Fruit fly (Drosophila melanogaster) ovary, adult (tissue): Measurements from ENCODE around the gene Ge-1.

ENCODE experiments used
- CG17801 ChIP-seq: fragments of 200-800 bp; optimal IDR thresholded peaks from 2 replicates; lab custom pipeline; 2019; ENCODE audit warnings: missing biosample characterization, mild to moderate bottlenecking, missing genetic modification characterization, moderate library complexity; ENCODE audit not compliant: partially characterized antibody

Ge-1 gene

DNA sequence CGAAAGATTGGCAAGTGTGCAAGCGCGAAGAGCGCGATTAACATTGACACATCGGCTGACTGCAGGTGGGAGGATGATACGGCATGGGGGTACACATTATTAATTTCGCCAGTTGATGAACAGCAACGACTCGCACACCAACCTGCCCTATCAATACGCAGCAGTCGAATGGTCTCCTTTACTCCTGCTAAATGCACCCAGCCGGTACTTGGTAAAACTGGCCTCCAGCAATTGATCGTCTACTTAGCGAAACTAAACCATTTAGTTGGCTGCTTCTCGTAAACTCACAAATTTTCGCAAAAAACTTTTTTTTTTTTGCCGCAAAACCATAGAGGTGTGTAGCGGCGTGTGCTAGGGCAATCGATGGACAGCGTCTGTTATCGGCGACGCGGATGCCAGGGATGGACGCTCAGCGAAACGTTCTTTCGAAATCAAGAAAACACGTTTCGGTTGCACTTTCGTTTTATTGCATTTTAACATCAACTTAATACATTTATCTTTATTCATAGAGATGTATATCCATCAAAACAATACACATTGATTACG is at the start of gene Ge-1:
Ge-1 (minus strand) TSS at position 373 of the 546 bp plus-strand sequence.
- TF ChIP-seq CG17801 (GFP tag; lab: Kevin White, UChicago): peak; percentile 40

DNA sequence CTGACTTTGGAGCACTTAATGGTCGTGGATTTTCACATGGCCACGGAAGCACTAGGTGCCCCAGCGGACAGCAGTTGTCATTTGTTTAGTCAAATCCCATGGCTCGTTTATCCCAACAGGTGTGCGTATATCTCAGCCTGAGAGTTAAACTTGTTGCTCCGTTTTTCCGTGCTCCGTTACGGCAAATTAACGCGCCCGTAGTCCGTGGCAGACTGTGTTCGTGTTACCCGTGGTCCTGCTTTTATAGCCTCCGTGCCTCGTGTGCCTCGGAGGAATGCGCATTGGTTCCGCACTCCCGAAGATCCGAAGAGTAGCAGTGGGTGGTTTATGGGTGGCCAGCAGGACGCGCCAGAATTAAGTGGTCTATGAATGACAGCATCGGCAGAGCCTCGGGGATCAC is 48.3 kb upstream of the Ge-1 start, which contains the start of gene Gyc32E:
Gyc32E (minus strand) TSS at position 133 of the 400 bp plus-strand sequence.
- TF ChIP-seq CG17801 (GFP tag; lab: Kevin White, UChicago): no peak

DNA sequence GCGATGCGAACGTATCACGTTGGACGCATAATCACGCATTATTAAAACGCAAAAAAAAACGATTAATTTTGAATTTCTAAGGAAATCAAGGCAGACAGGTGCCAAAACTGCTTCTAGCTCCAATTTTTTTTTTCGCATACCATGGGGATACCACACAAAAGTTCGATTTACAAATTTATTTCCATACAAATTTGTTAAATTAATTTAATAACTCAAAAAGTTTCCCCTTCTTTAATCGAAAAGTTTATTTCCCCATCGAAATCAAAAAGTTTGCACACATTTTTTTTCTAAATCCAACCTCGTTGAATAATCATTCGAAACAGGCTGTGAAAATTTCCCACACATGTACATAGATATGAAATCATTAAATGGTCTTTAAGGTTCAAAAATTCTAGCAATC is 44.6 kb upstream of the Ge-1 start, which contains the start of gene CG31867:
CG31867 (minus strand) TSS at position 101 of the 400 bp plus-strand sequence.
- no peak for TF ChIP-seq CG17801 (GFP tag; lab: Kevin White, UChicago)

DNA sequence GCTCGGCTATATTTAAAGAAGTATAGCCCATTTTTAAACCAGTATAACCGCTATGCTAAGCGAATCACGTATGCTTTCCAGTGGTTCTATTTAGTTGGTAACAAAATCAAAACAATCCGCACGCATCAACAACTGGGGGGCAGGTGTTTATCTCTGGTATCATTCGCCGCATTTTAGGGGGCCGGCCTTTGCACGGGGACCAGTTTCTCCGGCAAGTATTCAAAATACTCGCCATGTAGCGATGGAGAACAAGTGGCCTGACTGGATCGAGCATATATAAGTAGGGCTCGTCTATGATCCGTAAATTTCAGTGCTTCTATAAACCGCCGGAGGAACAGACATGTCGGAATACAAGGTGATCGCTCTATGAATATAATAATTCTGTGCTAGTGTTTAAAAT is 35.4 kb upstream of the Ge-1 start, which contains the start of gene hgo:
hgo (plus strand) TSS at position 301 of the 400 bp plus-strand sequence.
- TF ChIP-seq CG17801 (GFP tag; lab: Kevin White, UChicago): no peak

DNA sequence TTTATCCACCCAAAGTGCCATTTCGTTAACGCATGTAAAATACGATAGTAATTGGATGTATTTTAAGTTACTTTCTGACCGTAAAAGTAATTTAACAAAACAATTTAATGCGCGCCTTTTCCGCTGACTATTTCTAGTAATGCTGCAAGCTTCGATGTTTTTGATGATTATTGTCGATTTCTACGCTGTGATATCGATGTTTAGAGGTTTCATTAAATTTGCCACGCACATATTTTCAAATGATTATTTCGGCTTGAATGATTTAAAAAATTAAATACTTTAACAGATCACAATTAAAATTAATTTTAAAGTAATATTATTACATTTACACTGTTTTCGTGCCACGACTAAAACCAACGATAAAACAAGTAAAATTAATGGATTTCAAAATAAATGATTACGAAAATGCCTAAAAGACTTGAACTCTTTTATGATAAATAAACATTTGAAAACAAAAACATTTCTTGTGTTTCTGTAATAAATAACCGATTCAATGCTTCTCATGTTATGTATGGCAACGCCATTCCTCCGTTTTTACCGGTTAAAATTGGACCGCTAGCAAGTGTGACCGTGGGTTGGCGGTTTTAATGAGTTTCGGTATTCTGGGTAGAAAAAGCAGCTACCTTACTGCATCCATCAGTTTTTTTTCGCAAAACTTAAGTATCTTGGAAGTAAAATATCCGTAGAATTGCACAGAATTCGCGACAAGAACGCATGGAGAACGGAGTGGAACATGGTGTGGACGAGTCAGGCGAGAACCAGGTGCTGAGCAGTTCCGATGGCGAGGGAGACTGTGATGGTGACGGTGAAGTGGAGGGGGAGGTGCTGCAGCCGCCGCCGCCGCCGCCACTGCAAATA is 29.7 kb upstream of the Ge-1 start, which contains the start of the genes RfC38 and CG4751:
RfC38 (minus strand) TSS at position 495 of the 858 bp plus-strand sequence.
CG4751 (plus strand) TSS at position 587 of the 858 bp plus-strand sequence.
- peak; percentile 1 for TF ChIP-seq CG17801 (GFP tag; lab: Kevin White, UChicago)

DNA sequence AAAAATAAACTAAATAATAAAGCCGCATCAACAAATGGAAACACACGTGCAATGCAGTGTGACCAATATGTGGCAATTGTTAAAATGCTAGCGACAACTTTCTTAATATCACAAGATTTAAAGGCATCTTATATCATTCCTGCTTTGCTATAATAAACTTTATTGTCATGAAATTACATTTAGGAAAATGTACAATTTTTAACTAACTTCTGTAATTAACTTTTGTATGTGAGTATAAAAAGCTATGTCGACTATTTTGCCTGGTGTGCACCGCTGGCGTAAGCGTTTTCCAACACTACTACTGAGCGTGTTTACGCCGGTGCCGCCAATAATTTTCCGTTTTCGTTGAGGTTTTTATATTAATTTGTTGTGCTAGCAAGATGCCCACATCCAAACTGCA is 22.8 kb upstream of the Ge-1 start, which contains the start of the genes Csl4 and Nup160:
Csl4 (minus strand) TSS at position 69 of the 400 bp plus-strand sequence.
Nup160 (plus strand) TSS at position 279 of the 400 bp plus-strand sequence.
- peak; percentile 82 for TF ChIP-seq CG17801 (GFP tag; lab: Kevin White, UChicago)

DNA sequence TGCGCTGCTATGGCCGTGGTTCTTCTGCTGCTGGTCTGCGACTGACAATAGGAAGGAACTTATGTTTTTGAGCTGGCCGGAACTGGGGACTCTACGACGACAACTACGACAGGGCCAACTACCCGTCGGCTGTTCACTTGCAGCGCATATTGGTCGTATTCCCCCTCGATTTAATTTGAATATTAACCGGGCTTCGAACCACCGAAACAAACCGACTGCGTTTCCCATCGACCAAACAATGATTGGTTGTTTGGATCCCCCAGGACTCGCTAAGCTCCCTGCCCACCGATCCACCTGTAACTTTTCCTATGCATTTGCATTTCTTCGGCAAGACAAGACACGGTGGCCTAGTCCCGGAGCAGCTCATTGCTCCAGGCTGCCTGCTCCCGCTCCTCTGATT is 20.9 kb upstream of the Ge-1 start, which contains the start of gene Dnaaf4:
Dnaaf4 (minus strand) TSS at position 101 of the 400 bp plus-strand sequence.
- TF ChIP-seq CG17801 (GFP tag; lab: Kevin White, UChicago): no peak

DNA sequence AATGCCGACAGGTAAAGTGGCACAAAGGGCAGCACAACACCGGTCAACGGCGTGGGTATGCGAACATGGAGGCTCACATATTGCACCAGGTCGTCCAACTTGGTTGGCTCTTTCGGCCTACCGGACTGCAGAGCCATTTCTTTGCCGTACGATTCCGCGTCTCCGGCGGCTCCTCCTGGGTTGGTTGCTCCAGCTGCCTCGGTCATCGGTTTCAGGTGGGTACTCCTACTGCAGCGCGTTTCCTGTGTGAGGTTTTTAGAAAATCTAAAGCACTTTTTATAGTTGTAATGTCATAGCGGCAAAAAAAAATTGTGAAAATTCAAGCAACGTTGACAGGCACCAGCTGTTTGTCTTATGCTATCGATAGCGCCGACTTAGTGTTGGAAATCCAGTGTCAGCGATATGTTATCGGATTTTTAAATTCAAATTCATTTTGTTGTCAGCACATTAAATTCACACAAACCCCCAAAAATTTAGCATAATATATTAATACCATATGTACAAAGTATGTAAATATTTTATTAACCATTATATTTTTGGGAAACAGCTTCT is 19.4 kb upstream of the Ge-1 start, which contains the start of gene CG6230:
CG6230 (minus strand) TSS at position 354 of the 552 bp plus-strand sequence.
- TF ChIP-seq CG17801 (GFP tag; lab: Kevin White, UChicago): no peak

DNA sequence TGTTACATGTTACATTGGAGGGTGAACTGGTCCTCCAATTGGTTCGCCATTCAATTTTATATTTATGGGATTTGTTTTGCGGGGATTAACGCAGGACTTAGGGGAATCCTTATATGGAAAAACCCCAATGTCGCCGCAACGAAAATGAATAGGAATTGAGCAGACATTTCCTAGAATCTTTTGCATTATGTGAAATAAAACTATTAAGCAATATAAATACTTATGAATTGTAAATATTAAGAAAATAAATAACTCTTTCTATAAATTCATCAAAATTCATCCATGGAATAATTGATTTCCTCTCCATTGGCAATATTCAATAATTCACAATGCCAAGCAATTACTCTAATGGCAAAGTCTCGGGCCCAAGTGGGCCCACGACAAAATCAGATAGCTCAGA is 13.0 kb upstream of the Ge-1 start, which contains the start of gene Gr32a:
Gr32a (plus strand) TSS at position 301 of the 400 bp plus-strand sequence.
- TF ChIP-seq CG17801 (GFP tag; lab: Kevin White, UChicago): no peak

DNA sequence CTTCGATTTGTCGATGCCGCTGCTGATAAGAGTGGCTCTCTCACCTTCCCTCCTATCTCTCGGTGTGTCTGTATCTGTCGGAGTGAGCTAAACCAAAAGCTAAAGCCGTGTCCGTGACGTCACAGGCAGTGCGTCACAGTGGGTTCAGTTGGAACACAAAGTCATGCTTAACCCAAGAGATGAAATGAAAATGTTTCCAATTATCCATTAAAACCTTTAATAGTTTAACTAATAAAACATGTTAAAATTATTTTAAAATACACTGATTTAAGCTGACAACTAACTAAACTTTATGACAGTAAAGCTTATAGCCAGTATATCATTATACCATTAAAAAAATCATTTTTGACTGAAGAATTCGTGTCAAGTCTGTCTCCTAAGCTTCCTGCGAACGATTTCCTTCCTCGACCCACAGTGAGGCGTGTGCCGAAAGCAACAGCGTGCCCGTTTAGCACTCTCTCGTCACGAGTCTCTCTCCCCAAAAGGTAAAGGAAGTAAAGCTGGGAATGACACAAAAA is 12.4 kb upstream of the Ge-1 start, which contains the start of gene Idua:
Idua (minus strand) TSS at position 51 of the 518 bp plus-strand sequence.
- peak; percentile 31 for TF ChIP-seq CG17801 (GFP tag; lab: Kevin White, UChicago)

DNA sequence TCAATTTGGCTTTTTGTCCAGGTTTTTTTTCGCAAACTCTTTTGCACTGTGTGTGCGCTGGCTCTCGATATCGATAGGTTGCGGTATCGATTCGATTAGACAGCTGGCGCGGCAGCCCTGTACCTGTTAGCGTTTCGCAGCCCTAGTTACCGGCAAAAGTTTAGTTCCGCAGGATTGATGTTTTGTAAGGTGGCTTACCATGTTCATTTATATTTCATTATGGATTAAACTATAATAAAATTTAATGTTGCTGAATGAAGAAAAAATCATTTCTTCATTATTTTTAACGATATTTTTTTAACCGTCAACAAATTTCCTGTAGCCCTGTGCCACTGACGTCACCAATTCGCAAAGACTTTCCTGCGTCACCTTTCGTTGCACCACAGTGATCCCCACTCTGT is 5.9 kb upstream of the Ge-1 start, which contains the start of gene Reps:
Reps (minus strand) TSS at position 84 of the 401 bp plus-strand sequence.
- TF ChIP-seq CG17801 (GFP tag; lab: Kevin White, UChicago): peak; percentile 94

DNA sequence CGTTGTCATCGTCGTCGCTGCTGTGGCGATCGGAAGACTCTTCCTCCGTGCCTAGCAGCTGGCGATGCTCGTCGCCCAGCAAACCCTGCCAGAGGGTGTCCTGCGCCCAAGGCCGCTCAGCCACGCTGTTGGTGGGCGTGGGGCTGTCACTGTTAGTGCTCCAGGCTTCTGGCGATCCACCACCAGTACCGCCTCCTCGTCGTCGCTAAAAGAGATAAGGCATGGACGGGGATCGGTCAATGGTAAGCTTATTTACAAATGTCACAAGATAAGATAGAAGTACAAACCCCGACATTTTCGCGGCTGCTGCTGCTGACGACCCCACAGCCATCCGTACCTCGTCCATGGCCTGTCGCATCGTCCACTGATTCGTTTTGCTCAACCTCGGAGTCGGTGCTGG is 4.6 kb upstream of the Ge-1 start:
- TF ChIP-seq CG17801 (GFP tag; lab: Kevin White, UChicago): no peak

DNA sequence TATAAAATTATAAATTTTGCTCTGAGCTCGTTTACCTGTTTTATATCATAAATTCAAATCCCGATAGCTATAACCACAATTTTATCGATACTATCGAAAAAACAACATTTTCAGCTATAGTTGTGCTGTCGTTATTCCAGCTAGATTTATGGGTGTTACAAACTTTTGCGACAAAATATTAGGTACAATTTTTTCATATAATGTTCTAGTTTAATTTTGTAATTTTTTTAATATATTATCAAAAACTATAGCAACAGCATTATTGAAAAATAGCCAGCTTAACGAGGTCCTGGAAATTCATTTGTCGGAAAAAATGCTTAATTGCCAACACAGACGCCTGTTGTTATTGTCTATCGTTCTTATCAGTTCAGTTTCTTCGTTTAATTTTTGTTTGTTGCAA is 9.6 kb downstream of the Ge-1 start, which contains the start of gene Wdr59:
Wdr59 (plus strand) TSS at position 334 of the 400 bp plus-strand sequence.
- peak; percentile 14 for TF ChIP-seq CG17801 (GFP tag; lab: Kevin White, UChicago)

DNA sequence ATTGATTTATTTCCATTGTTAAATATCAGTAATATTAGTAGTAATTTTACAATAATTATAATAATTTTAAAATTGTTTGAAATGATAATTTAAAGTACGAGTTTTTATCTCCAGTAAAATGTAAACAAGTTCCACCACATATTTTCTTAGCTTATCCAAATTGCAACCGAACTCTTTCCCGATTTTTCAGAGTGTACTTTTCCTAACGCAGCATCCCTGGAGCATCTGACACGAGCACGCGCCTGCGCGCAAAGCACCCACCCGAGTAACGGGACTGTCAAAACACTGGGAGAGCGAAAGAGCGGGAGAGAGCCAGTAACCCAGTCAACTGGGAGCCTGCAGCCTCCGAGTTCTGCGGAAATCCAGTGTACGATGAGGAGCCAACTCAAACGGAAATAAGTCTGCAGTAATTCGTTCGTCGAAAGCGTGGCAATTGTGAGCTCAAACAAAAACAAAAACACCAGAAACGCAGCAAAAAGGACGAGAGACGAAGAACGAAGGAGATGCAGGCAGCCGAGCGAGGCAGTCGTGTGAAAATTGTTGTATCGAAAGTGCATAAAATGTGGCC is 14.2 kb downstream of the Ge-1 start, which contains the start of gene CG16854:
CG16854 (plus strand) TSS at position 365 of the 568 bp plus-strand sequence.
- no peak for TF ChIP-seq CG17801 (GFP tag; lab: Kevin White, UChicago)
